Worm (Caenorhabditis elegans) whole organism, late embryonic: ENCODE data around the gene fbxb-18.

Experiments
- K02D7.2 ChIP-seq: sonication (generic microtip); optimal IDR thresholded peaks from 2 replicates; lab custom pipeline; 2017; ENCODE audit warnings: mild to moderate bottlenecking, missing genetic modification characterization, missing compliant biosample characterization
- Y22D7AL.16 ChIP-seq: sonication (generic microtip); optimal IDR thresholded peaks from 2 replicates; lab custom pipeline; 2016; ENCODE audit warnings: missing genetic modification characterization, missing compliant biosample characterization
- dve-1 ChIP-seq: sonication (generic microtip); optimal IDR thresholded peaks from 2 replicates; lab custom pipeline; 2017; ENCODE audit warnings: antibody characterized with exemption, mild to moderate bottlenecking, missing genetic modification characterization, missing compliant biosample characterization
- fkh-10 ChIP-seq: fragments of 150-350 bp; optimal IDR thresholded peaks from 2 replicates; lab custom pipeline; 2014; ENCODE audit warnings: missing biosample characterization, missing genetic modification reagents, missing genetic modification characterization
- hlh-30 ChIP-seq: sonication (generic microtip); optimal IDR thresholded peaks from 2 replicates; lab custom pipeline; 2017; ENCODE audit warnings: antibody characterized with exemption, missing genetic modification characterization, missing compliant biosample characterization; ENCODE audit not compliant: insufficient read depth
- lin-11 ChIP-seq: fragments of 200-800 bp; sonication (Bioruptor generic); optimal IDR thresholded peaks from 2 replicates; lab custom pipeline; 2018; ENCODE audit warnings: mild to moderate bottlenecking, missing genetic modification characterization, missing compliant biosample characterization
- sox-4 ChIP-seq: sonication (generic microtip); optimal IDR thresholded peaks from 2 replicates; lab custom pipeline; 2017; ENCODE audit warnings: mild to moderate bottlenecking, missing genetic modification characterization, inconsistent platforms, missing compliant biosample characterization
- tbx-2 ChIP-seq: sonication (generic microtip); optimal IDR thresholded peaks from 2 replicates; lab custom pipeline; 2016; ENCODE audit warnings: missing genetic modification characterization, missing compliant biosample characterization
- unc-42 ChIP-seq: sonication (generic microtip); optimal IDR thresholded peaks from 2 replicates; lab custom pipeline; 2016; ENCODE audit warnings: missing genotype, missing genetic modification characterization, missing compliant biosample characterization
- unc-86 ChIP-seq: sonication (generic microtip); optimal IDR thresholded peaks from 2 replicates; lab custom pipeline; 2016; ENCODE audit warnings: missing genetic modification characterization, missing compliant biosample characterization
- ztf-16 ChIP-seq: sonication (generic microtip); optimal IDR thresholded peaks from 2 replicates; lab custom pipeline; 2017; ENCODE audit warnings: missing genetic modification characterization, missing compliant biosample characterization

- no peak for TF ChIP-seq sox-4 (tag; lab: Kevin White, UChicago)
- TF ChIP-seq tbx-2 (tag; lab: Kevin White, UChicago), result no peak
- no peak for TF ChIP-seq unc-42 (tag; lab: Kevin White, UChicago)
- TF ChIP-seq lin-11 (tag; lab: Kevin White, UChicago), result no peak
- no peak for TF ChIP-seq K02D7.2 (tag; lab: Kevin White, UChicago)
- TF ChIP-seq ztf-16 (tag; lab: Kevin White, UChicago), result no peak
- no peak for TF ChIP-seq unc-86 (tag; lab: Kevin White, UChicago)
- TF ChIP-seq fkh-10, result no peak
- TF ChIP-seq hlh-30 (tag; lab: Kevin White, UChicago), result no peak
- no peak for TF ChIP-seq dve-1
- TF ChIP-seq Y22D7AL.16, result no peak
Measured at ce11 chrII:1670260-1670879, 18.3 kb downstream of the fbxb-18 start, which contains the start of gene nhx-6.
